Worm (Caenorhabditis elegans) whole organism, L1 larva: ENCODE data around the gene atgl-1.
A peak's percentile ranks its signal among the peaks of the same experiment; 100 is the strongest.

ENCODE experiments used
- C16A3.4 ChIP-seq: fragments of 150-350 bp; optimal IDR thresholded peaks from 2 replicates; lab custom pipeline; 2014; ENCODE audit warnings: missing biosample characterization, missing genetic modification characterization
- aha-1 ChIP-seq: fragments of 150-350 bp; optimal IDR thresholded peaks from 2 replicates; lab custom pipeline; 2014; ENCODE audit warnings: missing biosample characterization, missing genetic modification characterization
- aly-2 ChIP-seq: fragments of 150-350 bp; optimal IDR thresholded peaks from 2 replicates; lab custom pipeline; 2014; ENCODE audit warnings: missing biosample characterization, missing genetic modification characterization
- ama-1 ChIP-seq: fragments of 150-350 bp; optimal IDR thresholded peaks from 2 replicates; lab custom pipeline; 2014
- blmp-1 ChIP-seq: fragments of 150-350 bp; optimal IDR thresholded peaks from 2 replicates; lab custom pipeline; 2014; ENCODE audit warnings: missing biosample characterization, missing genetic modification characterization
- ceh-82 ChIP-seq, 3 experiments: fragments of 150-350 bp in 1 of 3; sonication (generic microtip) in 2 of 3; optimal IDR thresholded peaks; 2 replicates each; lab custom pipeline; 2014 to 2017; ENCODE audit warnings: missing biosample characterization in 3 of 3, missing genetic modification characterization in 3 of 3
- ceh-90 ChIP-seq: sonication (generic microtip); optimal IDR thresholded peaks from 2 replicates; lab custom pipeline; 2016; ENCODE audit warnings: missing genetic modification characterization, missing compliant biosample characterization
- dpl-1 ChIP-seq, 3 experiments: fragments of 150-350 bp in 2 of 3; sonication (generic microtip) in 1 of 3; optimal IDR thresholded peaks; 2 replicates each; lab custom pipeline; 2014 to 2017; ENCODE audit warnings: missing biosample characterization in 3 of 3, missing genetic modification characterization in 3 of 3, missing genetic modification reagents in 3 of 3
- efl-1 ChIP-seq, 4 experiments: fragments of 150-350 bp; optimal IDR thresholded peaks in 3 of 4; peaks in 1 of 4; 1 replicate in 1 of 4; 2 replicates in 3 of 4; lab custom pipeline; 2014; ENCODE audit warnings: missing biosample characterization in 2 of 4, missing genetic modification characterization in 2 of 4, missing genetic modification reagents in 2 of 4
- egl-13 ChIP-seq: sonication (generic microtip); optimal IDR thresholded peaks from 2 replicates; lab custom pipeline; 2016; ENCODE audit warnings: missing genotype, missing genetic modification reagents, missing genetic modification characterization, missing compliant biosample characterization
- elt-2 ChIP-seq: sonication (generic microtip); optimal IDR thresholded peaks from 2 replicates; lab custom pipeline; 2016; ENCODE audit warnings: missing genetic modification characterization, mild to moderate bottlenecking, inconsistent platforms, missing compliant biosample characterization, missing genetic modification reagents
- elt-3 ChIP-seq, 6 experiments: fragments of 150-350 bp in 1 of 6; sonication (generic microtip); optimal IDR thresholded peaks; 2 replicates each; lab custom pipeline; 2017 to 2018; ENCODE audit warnings: missing biosample characterization in 6 of 6, missing genetic modification characterization in 6 of 6, inconsistent platforms in 1 of 6
- fkh-10 ChIP-seq: sonication (generic microtip); optimal IDR thresholded peaks from 2 replicates; lab custom pipeline; 2017; ENCODE audit warnings: missing biosample characterization, missing genetic modification reagents, missing genetic modification characterization
- fkh-8 ChIP-seq: sonication (generic microtip); optimal IDR thresholded peaks from 2 replicates; lab custom pipeline; 2016; ENCODE audit warnings: mild to moderate bottlenecking, missing genetic modification characterization, missing compliant biosample characterization
- hpl-2 ChIP-seq: fragments of 150-350 bp; optimal IDR thresholded peaks from 2 replicates; lab custom pipeline; 2014; ENCODE audit warnings: missing biosample characterization, missing genetic modification reagents, missing genetic modification characterization
- isw-1 ChIP-seq: fragments of 200-800 bp; sonication (Bioruptor generic); IDR thresholded peaks from 2 replicates; pipeline ENCODE4 v1.3.6; 2022; ENCODE audit warnings: missing genetic modification characterization, missing compliant biosample characterization
- jun-1 ChIP-seq: fragments of 150-350 bp; optimal IDR thresholded peaks from 2 replicates; lab custom pipeline; 2014; ENCODE audit warnings: missing biosample characterization, missing genetic modification reagents, missing genetic modification characterization
- lin-14 ChIP-seq: fragments of 200-800 bp; sonication (Bioruptor generic); optimal IDR thresholded peaks from 2 replicates; lab custom pipeline; 2018; ENCODE audit warnings: mild to moderate bottlenecking, missing genetic modification characterization, moderate library complexity, missing compliant biosample characterization
- lin-35 ChIP-seq, 2 experiments: fragments of 150-350 bp; optimal IDR thresholded peaks; 2 replicates each; lab custom pipeline; 2014; ENCODE audit warnings: missing biosample characterization in 2 of 2, missing genetic modification characterization in 2 of 2, missing genetic modification reagents in 2 of 2
- lin-39 ChIP-seq: fragments of 150-350 bp; optimal IDR thresholded peaks from 2 replicates; lab custom pipeline; 2014; ENCODE audit warnings: missing biosample characterization, missing genetic modification reagents, missing genetic modification characterization
- lsy-2 ChIP-seq, 2 experiments: fragments of 150-350 bp; optimal IDR thresholded peaks; 2 replicates each; lab custom pipeline; 2014; ENCODE audit warnings: missing biosample characterization in 2 of 2, missing genetic modification characterization in 2 of 2
- mef-2 ChIP-seq: fragments of 150-350 bp; optimal IDR thresholded peaks from 2 replicates; lab custom pipeline; 2014; ENCODE audit warnings: missing biosample characterization, missing genetic modification characterization
- nhr-12 ChIP-seq: sonication (generic microtip); optimal IDR thresholded peaks from 2 replicates; lab custom pipeline; 2017; ENCODE audit warnings: missing biosample characterization, missing genetic modification characterization
- nhr-19 ChIP-seq: fragments of 200-800 bp; sonication (Bioruptor generic); conservative IDR thresholded peaks from 2 replicates; pipeline ENCODE4 v1.3.6; 2022; ENCODE audit warnings: missing genetic modification characterization, missing compliant biosample characterization
- nhr-28 ChIP-seq: fragments of 150-350 bp; optimal IDR thresholded peaks from 2 replicates; lab custom pipeline; 2014; ENCODE audit warnings: missing biosample characterization, missing genetic modification characterization
- nhr-47 ChIP-seq: sonication (generic microtip); optimal IDR thresholded peaks from 2 replicates; lab custom pipeline; 2016; ENCODE audit warnings: mild to moderate bottlenecking, missing genetic modification characterization, moderate library complexity, missing compliant biosample characterization
- nhr-71 ChIP-seq: sonication (generic microtip); optimal IDR thresholded peaks from 2 replicates; lab custom pipeline; 2016; ENCODE audit warnings: mild to moderate bottlenecking, missing genetic modification characterization, moderate library complexity, missing compliant biosample characterization
- nhr-76 ChIP-seq: sonication (generic microtip); optimal IDR thresholded peaks from 2 replicates; lab custom pipeline; 2017; ENCODE audit warnings: missing biosample characterization, missing genetic modification characterization
- nhr-77 ChIP-seq: fragments of 150-350 bp; optimal IDR thresholded peaks from 2 replicates; lab custom pipeline; 2014; ENCODE audit warnings: missing biosample characterization, missing genetic modification characterization
- nhr-85 ChIP-seq: sonication (generic microtip); peaks from one replicate; lab custom pipeline; 2016; ENCODE audit warnings: missing genetic modification characterization, inconsistent platforms, missing compliant biosample characterization
- nhr-90 ChIP-seq: sonication (generic microtip); optimal IDR thresholded peaks from 2 replicates; lab custom pipeline; 2016; ENCODE audit warnings: mild to moderate bottlenecking, missing genetic modification characterization, missing compliant biosample characterization; ENCODE audit not compliant: poor library complexity
- pag-3 ChIP-seq: sonication (generic microtip); optimal IDR thresholded peaks from 2 replicates; lab custom pipeline; 2017; ENCODE audit warnings: missing genetic modification characterization, mild to moderate bottlenecking, missing compliant biosample characterization, antibody characterized with exemption, borderline replicate concordance; ENCODE audit not compliant: insufficient read depth
- pax-3 ChIP-seq: fragments of 200-800 bp; sonication (Bioruptor generic); optimal IDR thresholded peaks from 2 replicates; lab custom pipeline; 2018; ENCODE audit warnings: mild to moderate bottlenecking, missing genetic modification characterization, moderate library complexity, missing compliant biosample characterization
- rnt-1 ChIP-seq: sonication (generic microtip); optimal IDR thresholded peaks from 2 replicates; lab custom pipeline; 2016; ENCODE audit warnings: mild to moderate bottlenecking, missing genetic modification characterization, moderate library complexity, missing compliant biosample characterization
- snu-23 ChIP-seq: sonication (generic microtip); optimal IDR thresholded peaks from 2 replicates; lab custom pipeline; 2016; ENCODE audit warnings: missing genetic modification characterization, missing compliant biosample characterization
- sox-4 ChIP-seq: sonication (generic microtip); optimal IDR thresholded peaks from 2 replicates; lab custom pipeline; 2016; ENCODE audit warnings: missing genetic modification characterization, missing compliant biosample characterization
- sptf-1 ChIP-seq: fragments of 150-350 bp; optimal IDR thresholded peaks from 2 replicates; lab custom pipeline; 2014; ENCODE audit warnings: missing biosample characterization, missing genetic modification characterization
- tbx-2 ChIP-seq: sonication (generic microtip); optimal IDR thresholded peaks from 2 replicates; lab custom pipeline; 2016; ENCODE audit warnings: missing genetic modification characterization, missing compliant biosample characterization
- tlp-1 ChIP-seq: fragments of 150-350 bp; optimal IDR thresholded peaks from 2 replicates; lab custom pipeline; 2014; ENCODE audit warnings: missing biosample characterization, missing genetic modification characterization
- unc-130 ChIP-seq: fragments of 150-350 bp; optimal IDR thresholded peaks from 2 replicates; lab custom pipeline; 2017; ENCODE audit warnings: missing biosample characterization, missing genetic modification characterization, inconsistent platforms
- unc-30 ChIP-seq: sonication (generic microtip); optimal IDR thresholded peaks from 2 replicates; lab custom pipeline; 2017; ENCODE audit warnings: missing biosample characterization, missing genetic modification characterization
- unc-86 ChIP-seq: sonication (generic microtip); optimal IDR thresholded peaks from 2 replicates; lab custom pipeline; 2016; ENCODE audit warnings: missing genetic modification characterization, missing compliant biosample characterization
- unc-98 ChIP-seq: fragments of 200-800 bp; sonication (Bioruptor generic); IDR thresholded peaks from 2 replicates; pipeline ENCODE4 v1.3.6; 2022; ENCODE audit warnings: missing genetic modification characterization, missing compliant biosample characterization
- vab-15 ChIP-seq: sonication (generic microtip); optimal IDR thresholded peaks from 2 replicates; lab custom pipeline; 2017; ENCODE audit warnings: missing genotype, mild to moderate bottlenecking, missing genetic modification characterization, missing compliant biosample characterization
- xbp-1 ChIP-seq: sonication (generic microtip); optimal IDR thresholded peaks from 2 replicates; lab custom pipeline; 2016; ENCODE audit warnings: missing genetic modification characterization, missing compliant biosample characterization
- zag-1 ChIP-seq: fragments of 150-350 bp; optimal IDR thresholded peaks from 2 replicates; lab custom pipeline; 2014; ENCODE audit warnings: missing biosample characterization, missing genetic modification characterization
- zip-4 ChIP-seq: fragments of 200-800 bp; sonication (Bioruptor generic); optimal IDR thresholded peaks from 2 replicates; lab custom pipeline; 2018; ENCODE audit warnings: mild to moderate bottlenecking, missing genetic modification characterization, moderate library complexity, missing compliant biosample characterization
- ztf-4 ChIP-seq: fragments of 150-350 bp; optimal IDR thresholded peaks from 2 replicates; lab custom pipeline; 2014; ENCODE audit warnings: missing biosample characterization, missing genetic modification characterization

The atgl-1 gene

ce11 chrIII:6399424-6399823 lies 19.8 kb downstream of the atgl-1 start:
- TF ChIP-seq nhr-85 (tag; lab: Kevin White, UChicago) (no peak), isw-1 (GFP tag; lab: Robert Waterston, UW) (no peak), lin-14 (peak; percentile 42), nhr-90 (tag; lab: Kevin White, UChicago) (no peak), fkh-10 (GFP tag; lab: Kevin White, UChicago) (peak; percentile 35), ama-1 (lab: Kevin White, UChicago) (no peak), zag-1 (tag; lab: Kevin White, UChicago) (peak; percentile 29)

DNA sequence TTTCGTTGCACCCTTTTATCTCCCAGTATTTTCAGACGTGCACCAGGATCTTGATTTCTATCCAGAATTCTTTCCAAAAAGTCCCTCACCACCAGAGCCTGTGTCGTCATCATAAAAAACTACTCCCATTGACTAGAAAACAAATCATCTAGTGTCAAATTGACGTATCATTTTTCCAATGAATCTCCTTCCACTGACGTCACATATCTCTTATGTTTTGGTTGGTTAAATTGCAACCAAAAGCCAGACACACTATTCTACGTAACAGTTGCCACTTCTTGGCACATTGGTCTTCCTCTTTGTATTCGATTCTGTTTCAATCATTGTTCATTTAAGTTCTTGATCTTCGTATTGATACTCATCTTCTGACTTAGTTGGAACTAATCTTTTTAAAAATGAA lies 21.1 kb downstream of the atgl-1 start:
- TF ChIP-seq unc-86 (tag; lab: Kevin White, UChicago): no peak
- TF ChIP-seq nhr-71 (tag; lab: Kevin White, UChicago): peak; percentile 89
- no peak for TF ChIP-seq ceh-90 (tag; lab: Kevin White, UChicago)
- peak; percentile 16 for TF ChIP-seq tbx-2
- TF ChIP-seq pag-3 (tag; lab: Kevin White, UChicago): no peak
- peak; percentile 40 for TF ChIP-seq snu-23
- TF ChIP-seq xbp-1 (tag; lab: Kevin White, UChicago): peak; percentile 13
- peak in 1 of 2 experiments; percentile 15 for TF ChIP-seq efl-1 (optimal IDR thresholded peaks at IDR 0.05; lab: Kevin White, UChicago)
- no peak for TF ChIP-seq efl-1 (GFP tag; optimal IDR thresholded peaks at IDR 0.05 in 1 of 2; lab: Kevin White, UChicago)
- TF ChIP-seq lsy-2 (tag; optimal IDR thresholded peaks at IDR 0.05; lab: Kevin White, UChicago): peak; percentile 29 to 40
- no peak for TF ChIP-seq nhr-12
- TF ChIP-seq lin-39: peak; percentile 54
- TF ChIP-seq elt-2 (tag; lab: Kevin White, UChicago): no peak
- TF ChIP-seq nhr-19 (GFP tag; lab: Robert Waterston, UW): peak; percentile 65
- peak; percentile 57 for TF ChIP-seq lin-14
- no peak for TF ChIP-seq unc-130
- TF ChIP-seq fkh-8 (tag; lab: Kevin White, UChicago): no peak
- peak; percentile 69 for TF ChIP-seq rnt-1 (tag; lab: Kevin White, UChicago)

DNA sequence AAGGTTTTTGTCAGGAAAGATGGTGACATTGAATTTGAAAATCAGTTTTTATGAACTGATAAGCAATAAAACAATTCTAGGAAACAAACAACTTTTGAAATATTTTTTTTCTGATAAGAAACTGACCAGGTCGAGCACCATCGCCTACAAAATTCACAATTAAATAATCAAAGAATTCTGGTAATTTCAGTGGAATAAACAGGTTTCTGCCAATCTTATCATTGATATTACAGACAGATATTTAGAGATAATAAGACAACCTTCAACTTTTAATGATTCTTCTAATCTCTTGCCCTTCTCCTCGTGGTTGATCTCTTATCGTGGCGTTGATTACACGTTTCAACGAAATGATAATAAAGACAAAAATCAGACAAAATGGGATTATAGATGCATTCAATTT lies 22.9 kb downstream of the atgl-1 start:
- no peak for TF ChIP-seq egl-13 (tag; lab: Kevin White, UChicago)
- TF ChIP-seq ceh-82 (tag; optimal IDR thresholded peaks at IDR 0.05; lab: Kevin White, UChicago): no peak
- peak; percentile 2 for TF ChIP-seq tlp-1
- peak; percentile 27 for TF ChIP-seq jun-1 (tag; lab: Kevin White, UChicago)
- TF ChIP-seq zip-4 (GFP tag; lab: Kevin White, UChicago): no peak
- TF ChIP-seq elt-3 (tag; optimal IDR thresholded peaks at IDR 0.05; lab: Kevin White, UChicago): peak; percentile 79 to 99 (median 89)
- TF ChIP-seq nhr-28 (tag; lab: Kevin White, UChicago): no peak
- TF ChIP-seq pax-3 (tag; lab: Kevin White, UChicago): no peak
- TF ChIP-seq unc-98: no peak
- TF ChIP-seq fkh-8 (tag; lab: Kevin White, UChicago): no peak
- TF ChIP-seq xbp-1 (tag; lab: Kevin White, UChicago): no peak
- TF ChIP-seq sox-4 (tag; lab: Kevin White, UChicago): no peak
- TF ChIP-seq sptf-1: no peak
- no peak for TF ChIP-seq blmp-1
- no peak for TF ChIP-seq dpl-1 (GFP tag; optimal IDR thresholded peaks at IDR 0.05; lab: Kevin White, UChicago)
- TF ChIP-seq aha-1 (tag; lab: Kevin White, UChicago): no peak
- TF ChIP-seq nhr-77: no peak
- TF ChIP-seq nhr-71 (tag; lab: Kevin White, UChicago): peak; percentile 47
- TF ChIP-seq aly-2 (tag; lab: Kevin White, UChicago): no peak
- TF ChIP-seq lin-35 (GFP tag; optimal IDR thresholded peaks at IDR 0.05; lab: Kevin White, UChicago): no peak
- TF ChIP-seq nhr-47 (tag; lab: Kevin White, UChicago): no peak
- no peak for TF ChIP-seq unc-130
- no peak for TF ChIP-seq nhr-12
- TF ChIP-seq C16A3.4 (tag; lab: Kevin White, UChicago): no peak
- no peak for TF ChIP-seq mef-2 (tag; lab: Kevin White, UChicago)
- peak; percentile 96 for TF ChIP-seq elt-2 (tag; lab: Kevin White, UChicago)
- TF ChIP-seq unc-30 (tag; lab: Kevin White, UChicago): no peak
- TF ChIP-seq vab-15: no peak
- no peak for TF ChIP-seq lin-39
- peak; percentile 37 for TF ChIP-seq nhr-85 (tag; lab: Kevin White, UChicago)
- no peak for TF ChIP-seq zag-1 (tag; lab: Kevin White, UChicago)
- TF ChIP-seq ztf-4: no peak
- no peak for TF ChIP-seq hpl-2
- peak; percentile 27 for TF ChIP-seq nhr-19 (GFP tag; lab: Robert Waterston, UW)
- peak; percentile 40 for TF ChIP-seq nhr-90 (tag; lab: Kevin White, UChicago)
- no peak for TF ChIP-seq pag-3 (tag; lab: Kevin White, UChicago)
- no peak for TF ChIP-seq lsy-2 (tag; optimal IDR thresholded peaks at IDR 0.05; lab: Kevin White, UChicago)
- no peak for TF ChIP-seq nhr-76 (tag; lab: Kevin White, UChicago)
